Worm (Caenorhabditis elegans) whole organism, L4/young adult: ENCODE data around the gene eak-3.

Experiments used
- W03F9.2 ChIP-seq: fragments of 150-350 bp; optimal IDR thresholded peaks from 2 replicates; lab custom pipeline; 2014; ENCODE audit warnings: missing biosample characterization, missing genetic modification characterization
- dao-5 ChIP-seq: sonication (generic microtip); optimal IDR thresholded peaks from 2 replicates; lab custom pipeline; 2016; ENCODE audit warnings: missing genotype, missing genetic modification characterization, moderate library complexity, missing compliant biosample characterization
- him-1 ChIP-seq: sonication (generic microtip); optimal IDR thresholded peaks from 2 replicates; lab custom pipeline; 2016; ENCODE audit warnings: missing genotype, missing genetic modification reagents, missing genetic modification characterization, missing compliant biosample characterization

Gene eak-3

DNA sequence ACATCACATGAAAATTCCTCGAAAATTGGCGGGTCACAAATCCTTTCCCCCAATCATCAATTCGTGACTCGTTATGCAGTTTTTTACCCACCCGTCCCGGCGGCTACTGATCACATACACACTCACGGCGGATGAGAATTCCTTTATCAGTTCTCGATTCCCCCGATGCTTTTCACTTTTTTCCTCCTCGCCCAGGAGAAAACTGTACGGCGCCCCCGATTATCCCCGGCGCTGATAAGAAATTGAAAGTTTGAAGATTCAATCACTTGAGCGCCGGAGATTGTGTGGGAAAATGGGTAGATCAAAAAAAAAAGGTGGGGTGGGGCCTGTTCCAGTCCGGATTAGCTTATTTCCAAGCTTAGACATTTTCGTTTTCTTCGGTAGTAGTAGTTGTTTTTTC is 28.5 kb downstream of the eak-3 start:
- TF ChIP-seq W03F9.2: no peak
- no peak for TF ChIP-seq dao-5 (tag; lab: Kevin White, UChicago)
- no peak for TF ChIP-seq him-1

DNA sequence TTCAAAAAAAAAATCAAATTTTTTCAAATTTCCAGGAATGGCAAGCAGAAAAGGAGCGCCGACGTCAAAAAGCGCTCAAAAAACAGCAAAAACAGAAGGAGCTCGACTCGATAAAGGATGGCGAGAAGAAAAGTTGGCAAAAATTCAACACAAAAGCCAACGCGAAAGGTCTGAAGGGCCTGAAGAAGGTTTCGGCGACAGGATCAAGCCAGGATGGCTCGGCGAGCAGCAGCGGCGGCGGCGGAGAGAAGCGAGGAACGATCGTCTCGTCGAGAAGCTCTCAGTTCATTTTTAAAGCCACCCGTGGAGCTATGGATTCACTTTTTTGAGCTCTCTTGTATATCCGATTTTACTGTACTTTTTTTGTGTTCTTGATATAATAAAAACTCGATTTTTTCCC is 31.5 kb downstream of the eak-3 start:
- no peak for TF ChIP-seq dao-5 (tag; lab: Kevin White, UChicago)
- no peak for TF ChIP-seq W03F9.2
- TF ChIP-seq him-1: no peak

DNA sequence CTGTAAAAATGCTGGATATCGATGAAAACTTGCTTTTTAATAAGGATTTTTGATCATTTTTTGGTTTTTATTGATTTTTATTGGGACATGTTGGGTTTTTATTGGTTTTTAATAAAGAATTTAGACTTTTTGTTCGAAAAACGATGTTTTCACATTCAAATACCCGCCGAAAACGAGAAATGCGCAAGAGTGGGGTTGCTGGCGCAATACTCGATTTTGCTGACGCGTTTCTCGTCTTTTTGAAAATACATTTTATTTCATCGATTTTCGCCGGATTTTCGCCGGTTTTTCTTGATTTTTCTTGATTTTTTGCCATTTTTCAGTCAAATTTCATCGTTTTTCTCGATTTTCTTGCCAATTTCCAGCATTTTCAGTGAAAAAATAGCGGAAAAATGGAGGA is 33.6 kb downstream of the eak-3 start, which contains the start of gene smr-1:
TSS of gene smr-1 (plus strand) at position 375 of the 400 bp plus-strand sequence.
- TF ChIP-seq him-1 (peak; percentile 77), dao-5 (tag; lab: Kevin White, UChicago) (no peak), W03F9.2 (peak; percentile 91)

DNA sequence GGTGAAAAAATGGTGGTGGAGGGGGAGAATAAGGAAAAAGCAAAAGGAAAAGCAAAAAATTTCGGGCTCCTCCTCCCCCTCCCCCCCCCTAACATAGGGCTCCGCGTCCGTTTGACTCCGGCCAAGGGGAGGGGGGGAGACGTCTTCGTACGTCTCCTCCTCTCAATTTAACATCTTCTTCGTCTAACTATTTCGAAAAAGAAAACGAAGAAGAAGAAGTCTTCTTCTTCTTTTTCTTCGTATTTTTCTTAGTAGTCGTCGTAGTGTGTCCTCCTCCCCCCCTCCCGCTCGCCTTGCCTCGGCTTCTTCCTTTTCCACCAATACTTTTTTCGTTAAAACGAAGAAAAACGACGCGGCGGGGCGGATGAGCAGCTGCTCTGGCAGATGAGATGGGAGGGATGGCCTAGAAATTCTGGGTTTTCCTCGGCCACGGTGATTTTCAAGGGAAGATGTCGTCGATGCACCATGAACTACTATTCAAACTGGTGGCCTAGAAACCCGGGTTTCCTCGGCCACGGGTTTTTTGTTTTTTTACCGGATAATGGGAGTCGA is 39.5 kb downstream of the eak-3 start:
- TF ChIP-seq W03F9.2: no peak
- no peak for TF ChIP-seq dao-5 (tag; lab: Kevin White, UChicago)
- no peak for TF ChIP-seq him-1

DNA sequence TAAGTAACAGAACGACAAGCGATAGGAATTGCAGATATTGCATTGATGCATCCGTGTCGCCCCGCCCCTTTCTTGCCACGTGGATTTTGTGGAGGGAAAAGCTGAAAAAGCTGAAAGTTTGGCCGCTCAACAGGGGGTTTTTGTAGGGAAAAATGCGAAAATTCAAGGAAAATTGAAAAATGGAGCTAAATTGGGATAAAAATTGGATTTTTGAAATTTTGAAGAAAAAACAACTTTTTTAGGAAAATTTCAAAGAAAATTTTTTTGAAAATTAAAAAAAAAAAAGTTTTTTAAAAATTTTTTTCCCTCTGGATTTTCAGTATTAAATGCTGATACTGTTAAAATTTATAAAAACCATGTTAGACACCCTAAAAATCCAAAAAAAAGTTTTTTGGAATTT is 40.4 kb downstream of the eak-3 start, which contains the start of gene lgc-46:
TSS of gene lgc-46 (minus strand) at position 101 of the 400 bp plus-strand sequence.
- TF ChIP-seq dao-5 (tag; lab: Kevin White, UChicago) (no peak), W03F9.2 (no peak), him-1 (no peak)

DNA sequence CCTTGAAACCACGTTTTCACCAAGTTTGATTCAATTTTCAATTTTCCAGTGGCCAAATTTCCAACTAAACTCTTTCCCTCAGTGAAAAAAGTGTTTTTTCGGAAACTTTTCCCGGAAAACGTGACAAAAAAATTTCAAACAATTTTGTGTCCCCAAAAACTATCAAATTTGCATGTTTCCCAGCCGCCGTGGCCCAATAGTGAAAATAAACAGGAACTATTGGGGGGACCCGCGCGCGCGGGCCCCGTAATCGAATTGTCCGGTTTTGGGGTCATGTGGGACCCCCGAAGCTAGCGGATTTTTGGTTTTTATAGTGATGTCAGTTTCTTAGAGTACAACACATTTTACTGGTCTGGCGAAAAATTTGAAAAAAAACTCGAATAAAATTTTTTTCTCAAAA is 44.8 kb downstream of the eak-3 start:
- TF ChIP-seq him-1 (no peak), W03F9.2 (no peak), dao-5 (tag; lab: Kevin White, UChicago) (no peak)

DNA sequence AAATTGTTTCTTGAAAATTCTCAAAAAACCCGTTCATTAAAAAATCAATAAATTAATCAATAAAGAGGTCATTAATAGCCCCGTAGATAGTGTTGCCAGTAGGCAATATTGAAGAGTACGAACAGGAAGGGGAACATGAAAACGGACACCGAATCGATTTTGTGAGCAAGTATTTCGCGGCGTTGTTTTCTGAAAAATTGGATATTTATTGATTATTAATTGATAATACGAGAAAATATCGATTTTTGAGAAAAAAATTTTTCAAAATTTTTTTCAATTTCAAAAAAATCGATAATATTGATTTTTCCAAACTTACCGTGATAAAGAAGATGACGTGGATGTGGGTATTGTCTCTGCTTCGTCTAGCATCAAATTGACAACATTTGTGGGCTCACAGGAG is 50.9 kb downstream of the eak-3 start:
- TF ChIP-seq W03F9.2 (no peak), dao-5 (tag; lab: Kevin White, UChicago) (no peak), him-1 (no peak)
